Fruit fly (Drosophila melanogaster): ENCODE results near the gene CG7335.

The CG7335 gene

dm6 chr3L:20103777-20104542 lies 29.1 kb downstream of the CG7335 start, which contains the start of gene CG14186:
Gene CG14186, minus strand, starts transcription at chr3L:20103827.
- TF ChIP-seq CTCF (optimal IDR thresholded peaks at IDR 0.05), result peak; percentile 71 to 74
- TF ChIP-seq CG8478 (optimal IDR thresholded peaks at IDR 0.05), result no peak

- TF ChIP-seq CG8478 (optimal IDR thresholded peaks at IDR 0.05) (no peak), CTCF (optimal IDR thresholded peaks at IDR 0.05) (peak; percentile 92 to 94)
Observed at dm6 chr3L:20097312-20097711, 35.8 kb downstream of the CG7335 start.

dm6 chr3L:20088755-20089334 lies 44.2 kb downstream of the CG7335 start, which contains the start of gene sNPF-R:
Gene sNPF-R, minus strand, starts transcription at chr3L:20089007.
- no peak for TF ChIP-seq CG8478 (optimal IDR thresholded peaks at IDR 0.05)
- no peak for TF ChIP-seq CTCF (optimal IDR thresholded peaks at IDR 0.05)

- no peak for TF ChIP-seq CTCF (optimal IDR thresholded peaks at IDR 0.05)
- no peak for TF ChIP-seq CG8478 (optimal IDR thresholded peaks at IDR 0.05)
Observed at dm6 chr3L:20085035-20085434, 48.0 kb downstream of the CG7335 start.

Data from S2 (cell line).